Fruit fly (Drosophila melanogaster): ENCODE results near the gene CG17652.

DNA sequence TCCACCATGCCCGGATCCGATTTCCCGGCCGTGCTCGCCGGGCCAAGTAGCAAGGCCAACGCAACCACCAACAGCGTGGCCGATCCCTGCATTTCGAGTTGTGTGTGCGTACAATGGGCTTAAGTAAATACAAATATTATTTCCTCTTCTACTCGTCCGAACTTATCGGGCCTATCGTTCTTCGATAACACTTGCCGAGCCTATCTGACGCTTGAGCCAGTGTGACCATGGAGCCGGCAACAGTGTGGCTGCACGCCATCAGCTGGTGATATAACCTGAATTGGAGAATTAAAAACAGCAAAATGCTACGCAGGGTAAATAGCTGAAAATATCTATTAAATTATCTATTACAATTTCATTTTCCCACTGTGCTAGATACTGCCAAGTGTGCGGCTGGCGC is 21.9 kb downstream of the CG17652 start, which contains the start of the genes CG17660 and mRpL48:
- TF ChIP-seq CG8301 (tag; optimal IDR thresholded peaks at IDR 0.05), result no peak
- no peak for TF ChIP-seq Pif1B (GFP tag; optimal IDR thresholded peaks at IDR 0.05)
- TF ChIP-seq EcR (GFP tag; optimal IDR thresholded peaks at IDR 0.05), result no peak
- TF ChIP-seq CG17806 (tag; optimal IDR thresholded peaks at IDR 0.05), result no peak
- no peak for TF ChIP-seq D1 (tag; optimal IDR thresholded peaks at IDR 0.05)
- no peak for TF ChIP-seq gl (tag; optimal IDR thresholded peaks at IDR 0.05)
- TF ChIP-seq CG4496 (GFP tag; IDR thresholded peaks at IDR 0.05), result no peak
- TF ChIP-seq CG34367 (tag; optimal IDR thresholded peaks at IDR 0.05), result no peak
- TF ChIP-seq Snoo (tag; optimal IDR thresholded peaks at IDR 0.05), result no peak
